Fruit fly (Drosophila melanogaster) whole organism, adult: ENCODE data around the gene Cpr100A.

Source experiments
- CG1620 ChIP-seq: fragments of 200-800 bp; sonication (Bioruptor generic); optimal IDR thresholded peaks from 2 replicates; lab custom pipeline; 2016; ENCODE audit warnings: missing biosample characterization, missing genetic modification characterization
- CG33017 ChIP-seq: fragments of 200-800 bp; sonication (Bioruptor generic); optimal IDR thresholded peaks from 2 replicates; lab custom pipeline; 2018; ENCODE audit warnings: missing biosample characterization, mild to moderate bottlenecking, missing genetic modification characterization, moderate library complexity
- CG5204 ChIP-seq: fragments of 200-800 bp; sonication (Bioruptor generic); optimal IDR thresholded peaks from 2 replicates; lab custom pipeline; 2016; ENCODE audit warnings: missing biosample characterization, missing genetic modification characterization
- CG7045 ChIP-seq: fragments of 200-800 bp; sonication (Bioruptor generic); optimal IDR thresholded peaks from 2 replicates; lab custom pipeline; 2017; ENCODE audit warnings: missing biosample characterization, mild to moderate bottlenecking, missing genetic modification characterization
- Clk ChIP-seq: fragments of 200-800 bp; sonication (Bioruptor generic); optimal IDR thresholded peaks from 2 replicates; lab custom pipeline; 2017; ENCODE audit warnings: missing biosample characterization, missing genetic modification characterization
- Mnt ChIP-seq: fragments of 200-800 bp; sonication (Bioruptor generic); optimal IDR thresholded peaks from 2 replicates; lab custom pipeline; 2016; ENCODE audit warnings: missing biosample characterization, mild to moderate bottlenecking, missing genetic modification characterization
- bab1 ChIP-seq: fragments of 200-800 bp; sonication (Bioruptor generic); optimal IDR thresholded peaks from 3 replicates; lab custom pipeline; 2019; ENCODE audit warnings: missing biosample characterization, mild to moderate bottlenecking, missing genetic modification characterization, moderate library complexity
- kay ChIP-seq: fragments of 200-800 bp; sonication (Bioruptor generic); peaks from one replicate; lab custom pipeline; 2016; ENCODE audit warnings: missing biosample characterization, missing genetic modification characterization, borderline replicate concordance
- toe ChIP-seq: fragments of 200-800 bp; sonication (Bioruptor generic); optimal IDR thresholded peaks from 2 replicates; lab custom pipeline; 2016; ENCODE audit warnings: missing biosample characterization, missing genetic modification characterization

DNA sequence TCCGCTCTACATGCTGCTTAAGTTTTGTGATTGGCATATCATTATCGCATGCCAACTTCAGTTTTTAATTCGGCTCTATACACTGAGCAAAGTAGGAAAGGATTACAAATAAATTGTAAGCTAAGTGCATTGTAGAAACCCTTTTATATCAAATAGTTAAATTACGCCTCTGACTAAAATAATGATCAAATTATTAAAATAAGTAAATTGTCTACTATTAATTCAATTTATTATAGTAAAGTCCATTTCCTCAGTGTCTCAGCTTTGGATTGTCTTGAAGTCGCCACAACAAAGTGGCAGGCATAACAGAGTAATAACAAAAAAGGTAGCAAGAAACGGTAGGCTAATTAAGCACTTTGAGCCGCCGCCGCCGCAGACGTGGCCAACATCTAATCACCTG is 4.8 kb upstream of the Cpr100A start:
- TF ChIP-seq toe (GFP tag; lab: Kevin White, UChicago) (no peak), CG33017 (tag; lab: Kevin White, UChicago) (no peak), Clk (no peak), CG1620 (GFP tag; lab: Kevin White, UChicago) (no peak), CG5204 (no peak), Mnt (GFP tag; lab: Kevin White, UChicago) (no peak), bab1 (no peak), kay (no peak), CG7045 (GFP tag; lab: Kevin White, UChicago) (no peak)
